Worm (Caenorhabditis elegans): ENCODE data around the gene spig-10.
A peak's percentile ranks its signal among the peaks of the same experiment; 100 is the strongest.

spig-10 gene

DNA sequence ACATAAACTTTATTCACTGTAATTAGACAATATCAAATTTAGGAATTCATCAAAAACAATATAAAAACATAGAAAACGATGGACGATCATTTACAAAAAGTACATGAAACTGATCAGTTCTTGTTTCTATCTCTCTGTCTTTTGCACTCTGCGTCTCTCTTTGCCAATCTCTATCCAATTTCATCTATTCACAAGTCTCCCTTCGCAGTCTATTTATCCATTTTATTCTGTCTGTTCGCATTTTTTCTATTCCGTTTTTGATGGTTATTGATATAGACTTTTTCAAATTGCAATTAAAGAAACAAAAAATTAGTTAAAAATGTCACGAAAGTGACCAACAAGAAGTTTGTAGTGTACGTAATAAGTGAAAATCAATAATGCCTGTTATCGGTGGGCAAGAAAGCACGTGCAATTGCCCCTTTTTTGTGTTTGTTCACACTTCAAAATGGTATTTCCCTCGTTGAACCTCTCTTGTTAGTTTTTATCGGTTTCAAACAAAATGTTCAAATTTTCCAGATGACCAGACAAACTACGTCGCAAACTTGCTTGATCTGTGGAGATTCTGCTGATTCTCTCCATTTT is 7.7 kb upstream of the spig-10 start, which contains the start of gene nhr-42 (continued):
- no peak for TF ChIP-seq sdz-12 (GFP tag; optimal IDR thresholded peaks at IDR 0.05)
- TF ChIP-seq aly-2 (tag; optimal IDR thresholded peaks at IDR 0.05), result no peak
- no peak for TF ChIP-seq madf-5 (GFP tag; IDR thresholded peaks at IDR 0.05)
- TF ChIP-seq hlh-11 (tag; optimal IDR thresholded peaks at IDR 0.05), result peak; percentile 52
- TF ChIP-seq skn-1 (tag; optimal IDR thresholded peaks at IDR 0.05), result no peak
- TF ChIP-seq mxl-3 (GFP tag; optimal IDR thresholded peaks at IDR 0.05), result peak; percentile 38
- no peak for TF ChIP-seq Y5F2A.4 (GFP tag; optimal IDR thresholded peaks at IDR 0.05)
- TF ChIP-seq nhr-77 (tag; optimal IDR thresholded peaks at IDR 0.05), result no peak
- no peak for TF ChIP-seq ZK546.5 (tag; optimal IDR thresholded peaks at IDR 0.05)

DNA sequence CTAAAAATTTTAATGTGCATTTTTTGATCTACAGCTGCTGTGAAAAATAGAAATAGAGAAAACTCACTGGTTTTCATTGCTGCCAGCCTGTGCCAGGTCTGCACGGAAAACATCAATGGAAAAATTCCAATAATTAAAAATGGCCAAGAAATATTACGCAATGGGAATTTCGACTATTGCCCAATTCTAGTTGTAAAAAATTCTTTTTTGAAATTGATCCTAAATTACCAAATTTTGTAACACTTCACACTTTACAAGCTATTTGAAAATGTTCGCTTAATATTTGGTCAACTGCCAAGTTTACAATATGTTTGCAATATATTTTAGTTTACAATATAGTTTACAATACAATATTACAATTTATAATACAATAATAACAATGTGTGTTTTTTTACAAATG is 5.3 kb upstream of the spig-10 start:
- TF ChIP-seq F49E8.2 (tag; optimal IDR thresholded peaks at IDR 0.05; ENCODE audit: borderline replicate concordance) (no peak), zfp-3 (GFP tag; conservative IDR thresholded peaks at IDR 0.05) (no peak), mep-1 (tag; optimal IDR thresholded peaks at IDR 0.05) (no peak), lim-7 (GFP tag; IDR thresholded peaks at IDR 0.05) (no peak), zip-2 (tag; optimal IDR thresholded peaks at IDR 0.05) (no peak), ceh-44 (GFP tag; IDR thresholded peaks at IDR 0.05) (no peak), daf-8 (GFP tag; IDR thresholded peaks at IDR 0.05) (no peak), dmd-6 (GFP tag; IDR thresholded peaks at IDR 0.05) (0 out of 2 replicates have a peak, but pooled peaks have one; percentile 14), spr-3 (GFP tag; optimal IDR thresholded peaks at IDR 0.05) (no peak), dve-1 (tag; optimal IDR thresholded peaks at IDR 0.05; ENCODE audit: insufficient read depth) (peak; percentile 21), spr-1 (tag; optimal IDR thresholded peaks at IDR 0.05) (no peak), daf-16 (GFP tag; optimal IDR thresholded peaks at IDR 0.05) (no peak), daf-16 (tag; optimal IDR thresholded peaks at IDR 0.05) (peak; percentile 50), nhr-48 (tag; optimal IDR thresholded peaks at IDR 0.05) (no peak)

DNA sequence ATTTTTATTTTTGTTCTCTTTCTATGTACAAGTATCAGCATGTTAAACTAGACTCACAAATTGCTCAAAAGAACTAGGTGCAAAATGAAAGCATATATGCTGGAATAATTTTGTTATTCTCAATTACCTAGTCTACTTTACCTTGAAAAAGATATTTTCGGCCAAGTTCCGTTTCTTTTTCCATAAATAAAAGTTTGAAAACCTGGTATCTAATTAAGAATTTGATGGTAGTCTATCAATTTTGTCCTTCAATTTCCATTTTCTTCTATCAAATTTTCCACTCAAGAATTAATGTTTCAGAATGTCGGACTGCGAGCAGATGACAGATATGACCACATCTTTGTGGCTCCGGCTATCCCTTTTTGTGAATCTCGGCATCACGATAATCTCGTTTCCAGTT is 2.2 kb upstream of the spig-10 start, which contains the start of gene srab-4:
Gene srab-4 (plus strand): TSS at position 301 of the 400 bp plus-strand sequence.
- no peak for TF ChIP-seq ztf-11 (tag; optimal IDR thresholded peaks at IDR 0.05)
- TF ChIP-seq lin-38 (GFP tag; IDR thresholded peaks at IDR 0.05), result no peak
- TF ChIP-seq nhr-42 (GFP tag; IDR thresholded peaks at IDR 0.05), result no peak

- TF ChIP-seq fkh-10 (GFP tag; optimal IDR thresholded peaks at IDR 0.05) (no peak), lin-13 (GFP tag; optimal IDR thresholded peaks at IDR 0.05) (no peak), F10B5.3 (tag; optimal IDR thresholded peaks at IDR 0.05) (no peak), nhr-102 (tag; optimal IDR thresholded peaks at IDR 0.05) (no peak), D1046.2 (GFP tag; IDR thresholded peaks at IDR 0.05) (no peak), aha-1 (tag) (no peak), dve-1 (tag; optimal IDR thresholded peaks at IDR 0.05; ENCODE audit: insufficient read depth) (no peak), mxl-2 (GFP tag; conservative IDR thresholded peaks at IDR 0.05) (no peak), nhr-10 (tag; optimal IDR thresholded peaks at IDR 0.05) (no peak), spr-3 (GFP tag; optimal IDR thresholded peaks at IDR 0.05) (no peak), Y5F2A.4 (GFP tag; optimal IDR thresholded peaks at IDR 0.05) (no peak)
Observed at ce11 chrV:7007307-7007706, 1.2 kb downstream of the spig-10 start, which contains the start of gene drd-10. Gene drd-10, plus strand, starts transcription at chrV:7007607.

ce11 chrV:7009461-7009860 is 3.4 kb downstream of the spig-10 start, which contains the start of gene C33G8.2:
Gene C33G8.2, plus strand, starts transcription at chrV:7009761.
- TF ChIP-seq ceh-20 (GFP tag; IDR thresholded peaks at IDR 0.05), result no peak
- TF ChIP-seq nhr-28 (tag; optimal IDR thresholded peaks at IDR 0.05), result no peak
- TF ChIP-seq nhr-237 (tag; optimal IDR thresholded peaks at IDR 0.05), result no peak
- TF ChIP-seq gei-8 (GFP tag; optimal IDR thresholded peaks at IDR 0.05), result no peak
- no peak for TF ChIP-seq nhr-6 (tag; optimal IDR thresholded peaks at IDR 0.05)
- TF ChIP-seq cey-2 (tag; optimal IDR thresholded peaks at IDR 0.05; ENCODE audit: borderline replicate concordance, insufficient read depth), result no peak
- TF ChIP-seq T26A8.4 (GFP tag; IDR thresholded peaks at IDR 0.05), result no peak
- TF ChIP-seq F49E8.2 (tag; optimal IDR thresholded peaks at IDR 0.05; ENCODE audit: borderline replicate concordance), result no peak
- TF ChIP-seq aly-2 (tag; optimal IDR thresholded peaks at IDR 0.05), result no peak
- TF ChIP-seq ceh-44 (GFP tag; IDR thresholded peaks at IDR 0.05), result no peak
- TF ChIP-seq dmd-9 (GFP tag; IDR thresholded peaks at IDR 0.05), result no peak
- no peak for TF ChIP-seq lin-39 (tag; optimal IDR thresholded peaks at IDR 0.05)
- no peak for TF ChIP-seq zfp-2 (tag; optimal IDR thresholded peaks at IDR 0.05)
- TF ChIP-seq mxl-2 (GFP tag; conservative IDR thresholded peaks at IDR 0.05), result no peak
- TF ChIP-seq lin-38 (GFP tag; IDR thresholded peaks at IDR 0.05), result no peak
- no peak for TF ChIP-seq R02D3.7 (tag; optimal IDR thresholded peaks at IDR 0.05)
- TF ChIP-seq vab-7 (GFP tag; IDR thresholded peaks at IDR 0.05), result no peak
